Worm (Caenorhabditis elegans): ENCODE data around the gene BE10.4.
A peak's percentile ranks its signal among the peaks of the same experiment; 100 is the strongest.

The BE10.4 gene

ce11 chrIII:12783878-12784277, 29.4 kb upstream of the BE10.4 start:
- no peak for TF ChIP-seq hpl-2 (GFP tag; optimal IDR thresholded peaks at IDR 0.05)
- no peak for TF ChIP-seq nhr-90 (tag; optimal IDR thresholded peaks at IDR 0.05; ENCODE audit: poor library complexity)
- TF ChIP-seq fos-1 (tag; optimal IDR thresholded peaks at IDR 0.05), result no peak
- TF ChIP-seq fkh-10 (GFP tag; optimal IDR thresholded peaks at IDR 0.05), result peak; percentile 82
- no peak for TF ChIP-seq fkh-8 (tag; optimal IDR thresholded peaks at IDR 0.05)
- TF ChIP-seq skn-1 (tag; optimal IDR thresholded peaks at IDR 0.05), result no peak
- no peak for TF ChIP-seq hlh-17 (GFP tag; optimal IDR thresholded peaks at IDR 0.05; ENCODE audit: borderline replicate concordance)
- TF ChIP-seq C16A3.4 (tag; optimal IDR thresholded peaks at IDR 0.05), result no peak

- no peak for TF ChIP-seq nhr-11 (tag; optimal IDR thresholded peaks at IDR 0.05)
- no peak for TF ChIP-seq F16B12.6 (tag; optimal IDR thresholded peaks at IDR 0.05)
- TF ChIP-seq fos-1 (tag; optimal IDR thresholded peaks at IDR 0.05), result no peak
- TF ChIP-seq fkh-10 (GFP tag; optimal IDR thresholded peaks at IDR 0.05), result no peak
- TF ChIP-seq C34B4.2 (tag; optimal IDR thresholded peaks at IDR 0.05), result no peak
- no peak for TF ChIP-seq ztf-11 (tag; optimal IDR thresholded peaks at IDR 0.05)
- no peak for TF ChIP-seq unc-98 (GFP tag; IDR thresholded peaks at IDR 0.05)
- no peak for TF ChIP-seq mab-9 (GFP tag; IDR thresholded peaks at IDR 0.05)
- no peak for TF ChIP-seq mef-2 (tag; optimal IDR thresholded peaks at IDR 0.05)
- no peak for TF ChIP-seq elt-2 (tag; optimal IDR thresholded peaks at IDR 0.05)
- TF ChIP-seq ama-1 (optimal IDR thresholded peaks at IDR 0.05), result no peak
- TF ChIP-seq rnt-1 (tag; optimal IDR thresholded peaks at IDR 0.05), result no peak
- TF ChIP-seq nhr-20 (tag; optimal IDR thresholded peaks at IDR 0.05), result no peak
- TF ChIP-seq jun-1 (tag; optimal IDR thresholded peaks at IDR 0.05), result no peak
Measured at ce11 chrIII:12784854-12785253, 28.4 kb upstream of the BE10.4 start, which contains the start of gene lgc-37. Gene lgc-37 (plus strand): TSS chrIII:12785154.

ce11 chrIII:12785427-12785826, 27.9 kb upstream of the BE10.4 start:
- TF ChIP-seq tlp-1 (tag; optimal IDR thresholded peaks at IDR 0.05), result no peak
- no peak for TF ChIP-seq snpc-4 (tag; optimal IDR thresholded peaks at IDR 0.05)
- TF ChIP-seq fkh-4 (tag; optimal IDR thresholded peaks at IDR 0.05; ENCODE audit: borderline replicate concordance), result no peak
- TF ChIP-seq vab-15 (tag; optimal IDR thresholded peaks at IDR 0.05), result no peak
- no peak for TF ChIP-seq C16A3.4 (tag; optimal IDR thresholded peaks at IDR 0.05)
- TF ChIP-seq dsc-1 (tag; optimal IDR thresholded peaks at IDR 0.05), result no peak
- no peak for TF ChIP-seq nhr-76 (tag; optimal IDR thresholded peaks at IDR 0.05)
- no peak for TF ChIP-seq unc-98 (GFP tag; IDR thresholded peaks at IDR 0.05)
- TF ChIP-seq ceh-8 (GFP tag; optimal IDR thresholded peaks at IDR 0.05), result no peak
- no peak for TF ChIP-seq elt-2 (tag; optimal IDR thresholded peaks at IDR 0.05)
- TF ChIP-seq ceh-63 (GFP tag; optimal IDR thresholded peaks at IDR 0.05), result no peak
- no peak for TF ChIP-seq ceh-82 (tag; optimal IDR thresholded peaks at IDR 0.05)
- no peak for TF ChIP-seq unc-86 (tag; optimal IDR thresholded peaks at IDR 0.05)
- no peak for TF ChIP-seq nhr-11 (tag; optimal IDR thresholded peaks at IDR 0.05)
- TF ChIP-seq elt-3 (tag; optimal IDR thresholded peaks at IDR 0.05), result no peak

- TF ChIP-seq fkh-10 (GFP tag; optimal IDR thresholded peaks at IDR 0.05), result no peak
Measured at ce11 chrIII:12788239-12788638, 25.1 kb upstream of the BE10.4 start.

ce11 chrIII:12789420-12789819, 23.9 kb upstream of the BE10.4 start, which contains the start of gene BE10.1:
Gene BE10.1 (minus strand): TSS chrIII:12789520.
- TF ChIP-seq lin-15B (tag; optimal IDR thresholded peaks at IDR 0.05) (no peak), dpl-1 (GFP tag; optimal IDR thresholded peaks at IDR 0.05) (no peak), C16A3.4 (tag; optimal IDR thresholded peaks at IDR 0.05) (no peak), hlh-17 (GFP tag; optimal IDR thresholded peaks at IDR 0.05; ENCODE audit: borderline replicate concordance) (no peak), nhr-85 (tag) (no peak), mep-1 (tag; optimal IDR thresholded peaks at IDR 0.05) (no peak), mef-2 (tag; optimal IDR thresholded peaks at IDR 0.05) (no peak), ztf-4 (tag; optimal IDR thresholded peaks at IDR 0.05) (no peak), grh-1 (GFP tag; IDR thresholded peaks at IDR 0.05) (no peak), alr-1 (tag; optimal IDR thresholded peaks at IDR 0.05; ENCODE audit: borderline replicate concordance) (no peak), fkh-10 (GFP tag; optimal IDR thresholded peaks at IDR 0.05) (no peak), unc-86 (tag; optimal IDR thresholded peaks at IDR 0.05) (no peak), ceh-8 (GFP tag; optimal IDR thresholded peaks at IDR 0.05) (no peak), lin-35 (GFP tag; optimal IDR thresholded peaks at IDR 0.05) (no peak), nhr-90 (tag; optimal IDR thresholded peaks at IDR 0.05; ENCODE audit: poor library complexity) (no peak)

Data from whole organism, L1 larva.